Worm (Caenorhabditis elegans) whole organism, young adult: ENCODE results near the gene nspe-6.

Experiments used
- mel-28 ChIP-seq: sonication (generic microtip); optimal IDR thresholded peaks from 2 replicates; lab custom pipeline; 2016; ENCODE audit warnings: borderline replicate concordance, mild to moderate bottlenecking, missing genetic modification characterization, missing compliant biosample characterization
- unc-62 ChIP-seq: fragments of 150-350 bp; optimal IDR thresholded peaks from 2 replicates; lab custom pipeline; 2014; ENCODE audit warnings: missing biosample characterization, missing genetic modification reagents, missing genetic modification characterization

DNA sequence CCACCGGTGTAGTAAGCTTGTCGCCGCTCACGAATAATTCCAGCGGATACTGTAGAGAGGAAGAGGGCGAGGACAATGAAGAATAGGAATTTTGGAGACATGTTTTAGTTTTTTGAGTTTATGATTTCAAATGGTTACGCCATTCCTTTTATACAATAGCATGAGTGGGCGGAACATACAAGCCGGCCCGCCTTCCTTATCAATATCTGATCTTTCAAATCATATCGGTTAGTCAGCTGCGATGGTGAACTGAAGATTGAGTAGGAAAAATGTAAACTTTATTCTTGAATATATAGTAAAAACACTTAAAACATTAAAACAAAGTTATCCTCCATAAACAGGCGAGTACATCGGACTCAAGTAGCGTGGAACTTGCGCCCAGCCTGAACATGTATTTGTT, 4.8 kb upstream of the nspe-6 start, which contains the start of gene nspe-1:
- TF ChIP-seq unc-62, result no peak
- no peak for TF ChIP-seq mel-28
